Fruit fly (Drosophila melanogaster) whole organism: Measurements from ENCODE around the gene CG7276.

Experiments
- EcR ChIP-seq, 2 experiments: fragments of >200 bp; optimal IDR thresholded peaks; 2 replicates each; lab custom pipeline; 2017; ENCODE audit warnings: missing biosample characterization in 2 of 2, missing genetic modification characterization in 2 of 2, missing genetic modification reagents in 2 of 2
- pan ChIP-seq: fragments of >200 bp; optimal IDR thresholded peaks from 2 replicates; lab custom pipeline; 2017
- psq ChIP-seq: fragments of >200 bp; optimal IDR thresholded peaks from 2 replicates; lab custom pipeline; 2017
- usp ChIP-seq: fragments of >200 bp; optimal IDR thresholded peaks from 2 replicates; lab custom pipeline; 2017; ENCODE audit warnings: missing biosample characterization, missing genetic modification characterization, mixed read lengths

- TF ChIP-seq usp (GFP tag; lab: Kevin White, UChicago) (no peak), pan (lab: Kevin White, UChicago) (no peak), psq (lab: Kevin White, UChicago) (no peak), EcR (GFP tag; optimal IDR thresholded peaks at IDR 0.05; lab: Kevin White, UChicago) (peak in 1 of 2 experiments; percentile 39)
Measured at dm6 chr3L:15532368-15533030, 34.5 kb downstream of the CG7276 start.
